Worm (Caenorhabditis elegans) whole organism, young adult: Measurements from ENCODE around the gene C52B11.5.

Experiments used
- Y67H2A.10 ChIP-seq: fragments of 200-800 bp; sonication (Bioruptor generic); conservative IDR thresholded peaks from 2 replicates; pipeline ENCODE4 v1.3.6; 2022; ENCODE audit warnings: missing genetic modification reagents, missing genetic modification characterization, missing compliant biosample characterization
- Y79H2A.3 ChIP-seq: fragments of 200-800 bp; sonication (Bioruptor generic); conservative IDR thresholded peaks from 2 replicates; pipeline ENCODE4 v1.3.6; 2022; ENCODE audit warnings: missing genetic modification reagents, missing genetic modification characterization, missing compliant biosample characterization
- aptf-2 ChIP-seq: fragments of 200-800 bp; sonication (Bioruptor generic); conservative IDR thresholded peaks from 2 replicates; pipeline ENCODE4 v1.3.6; 2022; ENCODE audit warnings: missing genetic modification reagents, missing genetic modification characterization, missing compliant biosample characterization
- ets-4 ChIP-seq: fragments of 200-800 bp; sonication (Bioruptor generic); optimal IDR thresholded peaks from 2 replicates; lab custom pipeline; 2018; ENCODE audit warnings: mild to moderate bottlenecking, missing genetic modification characterization, missing compliant biosample characterization
- hlh-12 ChIP-seq: sonication (generic microtip); optimal IDR thresholded peaks from 2 replicates; lab custom pipeline; 2016; ENCODE audit warnings: missing genetic modification characterization, missing compliant biosample characterization
- madf-8 ChIP-seq: fragments of 200-800 bp; sonication (Bioruptor generic); conservative IDR thresholded peaks from 2 replicates; pipeline ENCODE4 v1.3.6; 2022; ENCODE audit warnings: missing genetic modification reagents, missing genetic modification characterization, missing compliant biosample characterization
- mxl-1 ChIP-seq: sonication (generic microtip); optimal IDR thresholded peaks from 2 replicates; lab custom pipeline; 2016; ENCODE audit warnings: missing genetic modification characterization, missing compliant biosample characterization
- nfya-1 ChIP-seq: sonication (generic microtip); optimal IDR thresholded peaks from 2 replicates; lab custom pipeline; 2017; ENCODE audit warnings: antibody characterized with exemption, missing compliant biosample characterization, missing genetic modification characterization, borderline replicate concordance; ENCODE audit not compliant: insufficient read depth
- pbrm-1 ChIP-seq: fragments of 200-800 bp; sonication (Bioruptor generic); IDR thresholded peaks from 2 replicates; pipeline ENCODE4 v1.3.6; 2022; ENCODE audit warnings: missing genetic modification reagents, missing genetic modification characterization, missing compliant biosample characterization
- snpc-4 ChIP-seq, 5 experiments: fragments of 150-350 bp in 1 of 5; sonication (generic microtip) in 4 of 5; optimal IDR thresholded peaks; 2 replicates each; lab custom pipeline; 2014 to 2018; ENCODE audit warnings: missing genetic modification characterization in 5 of 5, missing biosample characterization in 3 of 5, antibody characterized with exemption in 2 of 5, mild to moderate bottlenecking in 2 of 5, missing compliant biosample characterization in 2 of 5, missing genotype in 2 of 5, moderate library complexity in 2 of 5, missing genetic modification reagents in 1 of 5

DNA sequence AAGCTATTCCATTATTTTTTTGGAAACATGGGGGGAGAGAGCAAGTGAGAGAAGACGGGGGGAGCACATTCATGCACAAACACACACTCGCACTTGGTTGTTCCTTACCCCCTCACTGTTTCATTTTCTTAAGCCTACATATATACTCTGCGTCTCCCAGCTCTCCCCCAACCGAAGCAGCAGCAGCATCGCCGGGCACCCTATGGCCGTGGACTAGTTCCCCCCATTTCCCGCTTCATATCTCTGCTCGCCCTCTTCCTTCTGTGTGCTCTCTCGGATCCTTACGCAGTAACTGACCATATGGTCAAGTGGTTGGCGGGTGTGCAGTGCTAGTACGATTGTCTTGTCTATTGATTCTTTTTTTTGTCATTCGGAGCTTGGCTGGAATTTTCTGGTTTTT lies 29.7 kb downstream of the C52B11.5 start:
- TF ChIP-seq Y67H2A.10 (no peak), aptf-2 (no peak), snpc-4 (GFP tag; optimal IDR thresholded peaks at IDR 0.05; lab: Kevin White, UChicago) (no peak), snpc-4 (tag; optimal IDR thresholded peaks at IDR 0.05; lab: Kevin White, UChicago) (peak; percentile 4 to 53 (median 37)), Y79H2A.3 (GFP tag; lab: Robert Waterston, UW) (no peak), mxl-1 (tag; lab: Kevin White, UChicago) (no peak), hlh-12 (tag; lab: Kevin White, UChicago) (no peak), pbrm-1 (GFP tag; lab: Robert Waterston, UW) (0 out of 2 replicates have a peak, but pooled peaks have one; percentile 14), nfya-1 (tag; lab: Kevin White, UChicago) (no peak), madf-8 (GFP tag; lab: Robert Waterston, UW) (no peak), ets-4 (no peak)
